Worm (Caenorhabditis elegans) whole organism, L1 larva: ENCODE data around the gene dhs-30.

Experiments
- ceh-82 ChIP-seq, 3 experiments: fragments of 150-350 bp in 1 of 3; sonication (generic microtip) in 2 of 3; optimal IDR thresholded peaks; 2 replicates each; lab custom pipeline; 2014 to 2017; ENCODE audit warnings: missing biosample characterization in 3 of 3, missing genetic modification characterization in 3 of 3
- ceh-90 ChIP-seq: sonication (generic microtip); optimal IDR thresholded peaks from 2 replicates; lab custom pipeline; 2016; ENCODE audit warnings: missing genetic modification characterization, missing compliant biosample characterization
- ces-1 ChIP-seq: fragments of 150-350 bp; optimal IDR thresholded peaks from 2 replicates; lab custom pipeline; 2014; ENCODE audit warnings: missing biosample characterization, missing genetic modification reagents, missing genetic modification characterization
- fkh-10 ChIP-seq: sonication (generic microtip); optimal IDR thresholded peaks from 2 replicates; lab custom pipeline; 2017; ENCODE audit warnings: missing biosample characterization, missing genetic modification reagents, missing genetic modification characterization
- mep-1 ChIP-seq: fragments of 150-350 bp; optimal IDR thresholded peaks from 2 replicates; lab custom pipeline; 2014; ENCODE audit warnings: missing biosample characterization, missing genetic modification characterization
- nhr-20 ChIP-seq: sonication (generic microtip); optimal IDR thresholded peaks from 2 replicates; lab custom pipeline; 2016; ENCODE audit warnings: mild to moderate bottlenecking, missing genetic modification characterization, missing compliant biosample characterization
- nhr-237 ChIP-seq: fragments of 150-350 bp; optimal IDR thresholded peaks from 2 replicates; lab custom pipeline; 2014; ENCODE audit warnings: missing biosample characterization, missing genetic modification characterization
- nhr-28 ChIP-seq: fragments of 150-350 bp; optimal IDR thresholded peaks from 2 replicates; lab custom pipeline; 2014; ENCODE audit warnings: missing biosample characterization, missing genetic modification characterization
- nhr-71 ChIP-seq: sonication (generic microtip); optimal IDR thresholded peaks from 2 replicates; lab custom pipeline; 2016; ENCODE audit warnings: mild to moderate bottlenecking, missing genetic modification characterization, moderate library complexity, missing compliant biosample characterization
- pag-3 ChIP-seq: sonication (generic microtip); optimal IDR thresholded peaks from 2 replicates; lab custom pipeline; 2017; ENCODE audit warnings: missing genetic modification characterization, mild to moderate bottlenecking, missing compliant biosample characterization, antibody characterized with exemption, borderline replicate concordance; ENCODE audit not compliant: insufficient read depth
- unc-62 ChIP-seq: fragments of 150-350 bp; optimal IDR thresholded peaks from 2 replicates; lab custom pipeline; 2014; ENCODE audit warnings: missing biosample characterization, missing genetic modification reagents, missing genetic modification characterization
- zag-1 ChIP-seq: fragments of 150-350 bp; optimal IDR thresholded peaks from 2 replicates; lab custom pipeline; 2014; ENCODE audit warnings: missing biosample characterization, missing genetic modification characterization

DNA sequence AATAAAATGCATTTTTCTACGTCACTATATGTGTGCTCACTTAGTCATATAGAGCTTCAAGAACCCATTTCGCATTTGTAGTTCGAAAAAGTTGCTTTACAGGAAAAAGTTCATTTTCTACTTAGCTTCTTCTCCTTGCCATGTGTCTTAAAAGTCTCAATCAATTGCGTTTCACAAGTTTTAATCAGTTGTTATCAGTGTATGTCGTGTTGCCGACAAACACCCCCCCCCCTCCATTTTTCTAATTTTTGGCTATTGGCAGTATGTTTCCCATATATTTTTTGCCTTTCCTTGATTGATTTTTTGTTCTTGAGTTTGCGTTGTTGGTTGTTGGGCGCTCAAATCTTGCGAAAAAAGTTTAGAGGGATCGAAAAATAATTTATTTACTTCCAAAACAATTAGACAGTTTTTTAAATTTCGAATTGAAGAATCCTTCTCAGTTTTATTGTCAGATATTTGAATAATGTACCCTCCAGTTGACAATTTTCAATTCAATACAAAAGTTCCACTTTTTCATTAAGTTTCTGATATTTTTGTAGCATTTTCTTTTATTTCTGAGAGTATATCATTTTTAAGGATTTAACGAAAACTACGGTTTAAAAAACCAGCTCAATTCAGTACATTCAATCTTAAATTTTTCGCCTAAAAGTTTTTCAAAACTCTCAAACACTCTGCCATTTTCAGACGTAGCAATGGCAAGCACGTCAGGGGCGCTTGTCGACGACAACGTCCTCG lies 49.8 kb downstream of the dhs-30 start, which contains the start of gene sid-3:
- TF ChIP-seq mep-1 (tag; lab: Kevin White, UChicago) (no peak), ces-1 (GFP tag; lab: Kevin White, UChicago) (no peak), nhr-28 (tag; lab: Kevin White, UChicago) (no peak), unc-62 (GFP tag; lab: Kevin White, UChicago) (no peak), pag-3 (no peak), zag-1 (tag; lab: Kevin White, UChicago) (no peak), nhr-20 (tag; lab: Kevin White, UChicago) (no peak), fkh-10 (GFP tag; lab: Kevin White, UChicago) (no peak), nhr-237 (tag; lab: Kevin White, UChicago) (no peak), ceh-90 (no peak), ceh-82 (tag; optimal IDR thresholded peaks at IDR 0.05; lab: Kevin White, UChicago) (no peak), nhr-71 (tag; lab: Kevin White, UChicago) (no peak)
